Worm (Caenorhabditis elegans) whole organism, L3 larva: ENCODE results near the gene nhr-114.

Source experiments
- R02D3.7 ChIP-seq: fragments of 150-350 bp; optimal IDR thresholded peaks from 2 replicates; lab custom pipeline; 2014; ENCODE audit warnings: missing biosample characterization, missing genetic modification characterization
- ZK546.5 ChIP-seq: sonication (generic microtip); optimal IDR thresholded peaks from 2 replicates; lab custom pipeline; 2017; ENCODE audit warnings: missing biosample characterization, missing genetic modification characterization
- aly-2 ChIP-seq: fragments of 150-350 bp; optimal IDR thresholded peaks from 2 replicates; lab custom pipeline; 2014; ENCODE audit warnings: missing biosample characterization, missing genetic modification characterization
- ama-1 ChIP-seq: fragments of 150-350 bp; optimal IDR thresholded peaks from 2 replicates; lab custom pipeline; 2018
- ceh-16 ChIP-seq: sonication (generic microtip); optimal IDR thresholded peaks from 2 replicates; lab custom pipeline; 2017; ENCODE audit warnings: missing biosample characterization, missing genetic modification characterization
- ceh-28 ChIP-seq: fragments of 150-350 bp; optimal IDR thresholded peaks from 2 replicates; lab custom pipeline; 2014; ENCODE audit warnings: missing biosample characterization, missing genetic modification reagents, missing genetic modification characterization
- ceh-82 ChIP-seq: fragments of 150-350 bp; optimal IDR thresholded peaks from 2 replicates; lab custom pipeline; 2014; ENCODE audit warnings: missing biosample characterization, missing genetic modification characterization
- ceh-9 ChIP-seq: sonication (generic microtip); optimal IDR thresholded peaks from 2 replicates; lab custom pipeline; 2018; ENCODE audit warnings: missing biosample characterization, missing genetic modification characterization
- daf-12 ChIP-seq: fragments of 150-350 bp; optimal IDR thresholded peaks from 2 replicates; lab custom pipeline; 2014; ENCODE audit warnings: missing biosample characterization, missing genetic modification reagents, missing genetic modification characterization
- egl-27 ChIP-seq: sonication (generic microtip); optimal IDR thresholded peaks from 4 replicates; lab custom pipeline; 2017; ENCODE audit warnings: missing biosample characterization, missing genetic modification reagents, missing genetic modification characterization
- egl-5 ChIP-seq: fragments of 150-350 bp; optimal IDR thresholded peaks from 2 replicates; lab custom pipeline; 2017; ENCODE audit warnings: missing biosample characterization, missing genetic modification reagents, missing genetic modification characterization, inconsistent platforms
- elt-1 ChIP-seq: fragments of 150-350 bp; optimal IDR thresholded peaks from 2 replicates; lab custom pipeline; 2014; ENCODE audit warnings: missing biosample characterization, missing genetic modification characterization
- elt-2 ChIP-seq: sonication (generic microtip); optimal IDR thresholded peaks from 2 replicates; lab custom pipeline; 2016; ENCODE audit warnings: missing genetic modification reagents, mild to moderate bottlenecking, missing genetic modification characterization, missing compliant biosample characterization
- elt-3 ChIP-seq, 3 experiments: fragments of 150-350 bp in 1 of 3; sonication (generic microtip) in 2 of 3; optimal IDR thresholded peaks; 2 replicates in 2 of 3; 4 replicates in 1 of 3; lab custom pipeline; 2014 to 2017; ENCODE audit warnings: missing biosample characterization in 3 of 3, missing genetic modification characterization in 3 of 3
- eor-1 ChIP-seq, 2 experiments: fragments of 150-350 bp; optimal IDR thresholded peaks; 2 replicates each; lab custom pipeline; 2014 to 2018; ENCODE audit warnings: missing biosample characterization in 2 of 2, missing genetic modification characterization in 2 of 2
- fkh-10 ChIP-seq: sonication (generic microtip); optimal IDR thresholded peaks from 2 replicates; lab custom pipeline; 2017; ENCODE audit warnings: missing biosample characterization, missing genetic modification reagents, missing genetic modification characterization
- fkh-2 ChIP-seq: fragments of 150-350 bp; optimal IDR thresholded peaks from 2 replicates; lab custom pipeline; 2014; ENCODE audit warnings: missing biosample characterization, missing genetic modification reagents, missing genetic modification characterization
- fos-1 ChIP-seq: fragments of 150-350 bp; optimal IDR thresholded peaks from 2 replicates; lab custom pipeline; 2014; ENCODE audit warnings: missing biosample characterization, missing genetic modification characterization
- hmg-11 ChIP-seq: sonication (generic microtip); optimal IDR thresholded peaks from 2 replicates; lab custom pipeline; 2016; ENCODE audit warnings: missing genetic modification characterization, missing compliant biosample characterization
- jun-1 ChIP-seq: fragments of 150-350 bp; optimal IDR thresholded peaks from 2 replicates; lab custom pipeline; 2014; ENCODE audit warnings: missing biosample characterization, missing genetic modification reagents, missing genetic modification characterization
- lin-15B ChIP-seq: fragments of 150-350 bp; optimal IDR thresholded peaks from 2 replicates; lab custom pipeline; 2014; ENCODE audit warnings: missing biosample characterization, missing genetic modification characterization
- lin-39 ChIP-seq: fragments of 150-350 bp; optimal IDR thresholded peaks from 2 replicates; lab custom pipeline; 2018; ENCODE audit warnings: missing biosample characterization, missing genetic modification reagents, missing genetic modification characterization
- lsy-12 ChIP-seq: sonication (generic microtip); optimal IDR thresholded peaks from 2 replicates; lab custom pipeline; 2016; ENCODE audit warnings: mild to moderate bottlenecking, missing genetic modification characterization, missing compliant biosample characterization
- mdl-1 ChIP-seq: fragments of 150-350 bp; optimal IDR thresholded peaks from 2 replicates; lab custom pipeline; 2014; ENCODE audit warnings: missing biosample characterization, missing genetic modification characterization
- mml-1 ChIP-seq: fragments of 150-350 bp; sonication (generic microtip); optimal IDR thresholded peaks from 3 replicates; lab custom pipeline; 2014; ENCODE audit warnings: missing biosample characterization, missing genetic modification characterization
- nfya-1 ChIP-seq: sonication (generic microtip); optimal IDR thresholded peaks from 2 replicates; lab custom pipeline; 2017; ENCODE audit warnings: missing genetic modification characterization, mild to moderate bottlenecking, missing compliant biosample characterization, antibody characterized with exemption, moderate library complexity; ENCODE audit not compliant: insufficient read depth
- nhr-11 ChIP-seq: fragments of 150-350 bp; optimal IDR thresholded peaks from 2 replicates; lab custom pipeline; 2014; ENCODE audit warnings: missing biosample characterization, missing genetic modification characterization
- nhr-12 ChIP-seq: fragments of 150-350 bp; optimal IDR thresholded peaks from 2 replicates; lab custom pipeline; 2014; ENCODE audit warnings: missing biosample characterization, missing genetic modification characterization
- nhr-23 ChIP-seq: fragments of 150-350 bp; optimal IDR thresholded peaks from 2 replicates; lab custom pipeline; 2014; ENCODE audit warnings: missing biosample characterization, missing genetic modification reagents, missing genetic modification characterization
- nhr-237 ChIP-seq: fragments of 150-350 bp; optimal IDR thresholded peaks from 2 replicates; lab custom pipeline; 2014; ENCODE audit warnings: missing biosample characterization, missing genetic modification characterization
- nhr-25 ChIP-seq: sonication (generic microtip); optimal IDR thresholded peaks from 2 replicates; lab custom pipeline; 2017; ENCODE audit warnings: missing biosample characterization, missing genetic modification characterization
- nhr-43 ChIP-seq: sonication (generic microtip); optimal IDR thresholded peaks from 2 replicates; lab custom pipeline; 2016; ENCODE audit warnings: mild to moderate bottlenecking, missing genetic modification characterization, missing compliant biosample characterization; ENCODE audit not compliant: poor library complexity, severe bottlenecking
- nhr-67 ChIP-seq: fragments of 150-350 bp; optimal IDR thresholded peaks from 2 replicates; lab custom pipeline; 2014; ENCODE audit warnings: missing biosample characterization, missing genetic modification characterization
- nhr-76 ChIP-seq: fragments of 150-350 bp; sonication (generic microtip); optimal IDR thresholded peaks from 5 replicates; lab custom pipeline; 2014; ENCODE audit warnings: missing biosample characterization, missing genetic modification characterization
- nhr-77 ChIP-seq: fragments of 150-350 bp; optimal IDR thresholded peaks from 2 replicates; lab custom pipeline; 2014; ENCODE audit warnings: missing biosample characterization, missing genetic modification characterization
- pha-4 ChIP-seq: fragments of 150-350 bp; optimal IDR thresholded peaks from 2 replicates; lab custom pipeline; 2014; ENCODE audit warnings: missing biosample characterization, missing genetic modification reagents, missing genetic modification characterization
- pqm-1 ChIP-seq: fragments of 150-350 bp; optimal IDR thresholded peaks from 2 replicates; lab custom pipeline; 2017; ENCODE audit warnings: missing biosample characterization, missing genetic modification characterization, inconsistent platforms
- sea-2 ChIP-seq: fragments of 150-350 bp; sonication (generic microtip); optimal IDR thresholded peaks from 4 replicates; lab custom pipeline; 2014; ENCODE audit warnings: missing biosample characterization, missing genetic modification reagents, missing genetic modification characterization
- skn-1 ChIP-seq: fragments of 150-350 bp; optimal IDR thresholded peaks from 2 replicates; lab custom pipeline; 2014; ENCODE audit warnings: missing biosample characterization, missing genetic modification characterization
- snpc-4 ChIP-seq: fragments of 150-350 bp; optimal IDR thresholded peaks from 2 replicates; lab custom pipeline; 2014; ENCODE audit warnings: missing biosample characterization, missing genetic modification characterization
- tbx-2 ChIP-seq: sonication (generic microtip); optimal IDR thresholded peaks from 2 replicates; lab custom pipeline; 2016; ENCODE audit warnings: mild to moderate bottlenecking, missing genetic modification characterization, missing compliant biosample characterization
- unc-39 ChIP-seq: sonication (generic microtip); optimal IDR thresholded peaks from 4 replicates; lab custom pipeline; 2017; ENCODE audit warnings: missing biosample characterization, missing genetic modification characterization
- unc-62 ChIP-seq: fragments of 150-350 bp; sonication (generic microtip); optimal IDR thresholded peaks from 4 replicates; lab custom pipeline; 2014; ENCODE audit warnings: missing biosample characterization, missing genetic modification reagents, missing genetic modification characterization
- zag-1 ChIP-seq: fragments of 150-350 bp; optimal IDR thresholded peaks from 2 replicates; lab custom pipeline; 2014; ENCODE audit warnings: missing biosample characterization, missing genetic modification characterization
- ztf-11 ChIP-seq: fragments of 150-350 bp; optimal IDR thresholded peaks from 2 replicates; lab custom pipeline; 2014; ENCODE audit warnings: missing biosample characterization, missing genetic modification characterization
- ztf-4 ChIP-seq: fragments of 150-350 bp; optimal IDR thresholded peaks from 2 replicates; lab custom pipeline; 2014; ENCODE audit warnings: missing biosample characterization, missing genetic modification characterization

nhr-114 gene

DNA sequence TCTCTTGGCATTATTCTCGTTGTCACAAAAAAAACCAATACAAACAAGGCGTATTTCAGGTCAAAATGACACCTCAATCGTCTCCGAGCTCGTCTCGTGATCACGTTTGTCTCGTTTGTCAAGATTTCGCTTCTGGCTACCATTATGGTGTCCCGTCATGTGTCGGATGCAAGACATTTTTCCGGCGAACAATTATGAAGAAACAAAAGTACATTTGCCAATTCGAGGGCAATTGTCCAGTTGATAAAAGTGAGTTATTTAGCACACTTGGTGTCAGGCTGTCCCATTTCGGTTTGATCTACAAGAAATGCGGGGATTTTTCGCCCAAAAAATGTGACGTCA, at the start of gene nhr-114:
Gene nhr-114 (plus strand): TSS at position 59 of the 342 bp plus-strand sequence.
- TF ChIP-seq ZK546.5 (tag; lab: Kevin White, UChicago) (no peak), ztf-11 (no peak), pha-4 (tag; lab: Kevin White, UChicago) (no peak), elt-2 (peak; percentile 45), ceh-16 (no peak), mml-1 (tag; lab: Kevin White, UChicago) (no peak), nhr-77 (no peak), eor-1 (tag; optimal IDR thresholded peaks at IDR 0.05; lab: Kevin White, UChicago) (no peak)

DNA sequence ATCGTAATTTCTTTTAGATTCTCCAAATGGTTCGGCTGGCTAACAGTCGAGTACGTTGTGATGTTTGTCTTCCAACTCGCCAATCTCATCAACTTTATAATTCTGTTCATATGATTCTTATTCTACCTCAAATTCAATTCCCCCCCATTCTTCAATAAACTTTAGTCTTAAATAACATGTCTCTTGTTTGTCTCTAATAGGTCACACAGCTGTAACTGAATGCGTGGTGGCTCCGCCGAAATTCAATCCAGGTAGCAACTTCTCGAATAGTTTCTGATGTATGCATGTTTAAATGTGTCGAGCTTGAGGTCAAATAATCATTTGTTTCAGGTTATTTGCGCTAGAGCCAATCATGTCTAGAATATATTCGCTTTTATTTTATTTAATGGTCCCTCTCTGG, 48.3 kb upstream of the nhr-114 start, which contains the start of gene lgc-29:
Gene lgc-29 (plus strand): TSS at position 301 of the 400 bp plus-strand sequence.
- TF ChIP-seq fkh-10 (GFP tag; lab: Kevin White, UChicago) (no peak), nhr-25 (tag; lab: Kevin White, UChicago) (no peak), sea-2 (no peak), pqm-1 (tag; lab: Kevin White, UChicago) (no peak), nhr-76 (tag; lab: Kevin White, UChicago) (no peak), lin-15B (no peak), nhr-67 (tag; lab: Kevin White, UChicago) (no peak), nhr-43 (tag; lab: Kevin White, UChicago) (no peak), unc-62 (GFP tag; lab: Kevin White, UChicago) (no peak), nfya-1 (tag; lab: Kevin White, UChicago) (no peak), ceh-82 (tag; lab: Kevin White, UChicago) (no peak), aly-2 (no peak), fkh-2 (tag; lab: Kevin White, UChicago) (no peak), eor-1 (tag; optimal IDR thresholded peaks at IDR 0.05; lab: Kevin White, UChicago) (no peak), snpc-4 (tag; lab: Kevin White, UChicago) (no peak), elt-1 (tag; lab: Kevin White, UChicago) (no peak), nhr-23 (tag; lab: Kevin White, UChicago) (no peak), elt-2 (no peak), pha-4 (tag; lab: Kevin White, UChicago) (no peak)
- TF ChIP-seq, all 47 proteins: peak for 0

DNA sequence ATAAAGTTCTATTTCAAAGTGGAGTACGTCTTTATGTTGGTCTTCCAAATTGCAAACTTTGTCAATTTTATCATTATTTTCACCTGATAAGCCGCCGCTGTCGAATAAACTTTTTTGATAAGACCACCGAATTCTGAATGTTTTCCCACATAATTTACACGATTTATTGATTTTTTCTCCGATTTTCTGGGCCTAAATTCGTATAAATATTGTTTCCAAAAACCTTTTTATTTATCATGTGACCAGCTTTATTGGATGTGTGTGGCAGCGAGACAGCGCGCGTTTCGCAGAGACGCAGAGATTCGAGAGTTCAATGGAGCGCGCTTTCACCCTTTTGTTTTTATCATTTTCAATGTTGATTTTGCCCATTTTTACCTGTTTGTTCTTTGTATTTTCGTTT, 44.0 kb upstream of the nhr-114 start:
- TF ChIP-seq egl-5 (peak; percentile 99), nhr-237 (tag; lab: Kevin White, UChicago) (no peak), lsy-12 (tag; lab: Kevin White, UChicago) (peak; percentile 47), mml-1 (tag; lab: Kevin White, UChicago) (no peak), pha-4 (tag; lab: Kevin White, UChicago) (peak; percentile 85), hmg-11 (tag; lab: Kevin White, UChicago) (peak; percentile 57), unc-62 (GFP tag; lab: Kevin White, UChicago) (no peak), sea-2 (no peak), nhr-12 (tag; lab: Kevin White, UChicago) (no peak), ZK546.5 (tag; lab: Kevin White, UChicago) (no peak), zag-1 (no peak), nhr-67 (tag; lab: Kevin White, UChicago) (no peak), fkh-10 (GFP tag; lab: Kevin White, UChicago) (peak; percentile 55), fos-1 (tag; lab: Kevin White, UChicago) (no peak), nhr-76 (tag; lab: Kevin White, UChicago) (no peak), ama-1 (no peak), ztf-11 (no peak), mdl-1 (tag; lab: Kevin White, UChicago) (no peak), eor-1 (tag; optimal IDR thresholded peaks at IDR 0.05; lab: Kevin White, UChicago) (no peak), nhr-11 (tag; lab: Kevin White, UChicago) (no peak), tbx-2 (tag; lab: Kevin White, UChicago) (no peak), lin-15B (peak; percentile 80), nhr-43 (tag; lab: Kevin White, UChicago) (peak; percentile 54), nhr-77 (no peak), daf-12 (tag; lab: Kevin White, UChicago) (no peak), lin-39 (peak; percentile 67), egl-27 (no peak), R02D3.7 (tag; lab: Kevin White, UChicago) (no peak), aly-2 (no peak), unc-39 (no peak), ceh-82 (tag; lab: Kevin White, UChicago) (no peak), elt-1 (tag; lab: Kevin White, UChicago) (no peak), fkh-2 (tag; lab: Kevin White, UChicago) (no peak), jun-1 (tag; lab: Kevin White, UChicago) (peak; percentile 71), ztf-4 (tag; lab: Kevin White, UChicago) (no peak), nhr-25 (tag; lab: Kevin White, UChicago) (peak; percentile 79), ceh-9 (tag; lab: Kevin White, UChicago) (no peak), elt-3 (tag; optimal IDR thresholded peaks at IDR 0.05; lab: Kevin White, UChicago) (no peak), nhr-23 (tag; lab: Kevin White, UChicago) (peak; percentile 87), ceh-16 (no peak), pqm-1 (tag; lab: Kevin White, UChicago) (peak; percentile 87), nfya-1 (tag; lab: Kevin White, UChicago) (peak; percentile 89), skn-1 (tag; lab: Kevin White, UChicago) (no peak), elt-2 (peak; percentile 88), ceh-28 (peak; percentile 63), snpc-4 (tag; lab: Kevin White, UChicago) (peak; percentile 67)
